ENCODE assay signal across 5 worm cellular contexts in the genomic region with DNA sequence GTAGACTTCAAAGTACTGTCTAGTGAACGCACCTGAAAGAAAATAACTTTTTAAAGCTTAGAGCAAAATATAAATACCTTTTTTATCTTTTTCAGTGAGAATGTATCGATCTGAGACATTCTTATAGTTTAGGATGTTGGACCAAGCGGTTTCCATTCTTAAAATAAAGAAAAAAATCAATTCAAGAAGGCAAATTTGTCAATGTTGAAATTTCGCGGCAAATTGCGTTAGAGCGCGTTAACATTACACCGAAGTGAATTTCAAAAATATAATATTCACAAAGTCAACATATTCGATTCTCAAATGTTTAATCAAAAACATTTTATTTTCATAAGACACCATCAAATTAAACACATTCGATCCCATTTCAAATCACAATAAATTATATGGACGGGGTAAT.
TF ChIP-seq lines count a peak whose summit lies in the region.

A gene (minus strand): TSS at position 157 of the 400 bp plus-strand sequence.

TF ChIP-seq in whole organism, L1 larva, 84 proteins besides CTCF, POLR2A, EP300 and RAD21 (continues in another document):
- TF ChIP-seq nhr-11 (tag; optimal IDR thresholded peaks at IDR 0.05; lab: Kevin White, UChicago) (no peak), isw-1 (GFP tag; IDR thresholded peaks at IDR 0.05; lab: Robert Waterston, UW) (no peak), jun-1 (tag; optimal IDR thresholded peaks at IDR 0.05; lab: Kevin White, UChicago) (no peak), sup-37 (GFP tag; optimal IDR thresholded peaks at IDR 0.05; lab: Kevin White, UChicago) (no peak), fkh-8 (tag; optimal IDR thresholded peaks at IDR 0.05; lab: Kevin White, UChicago) (no peak), zag-1 (tag; optimal IDR thresholded peaks at IDR 0.05; lab: Kevin White, UChicago) (no peak), fkh-10 (GFP tag; optimal IDR thresholded peaks at IDR 0.05; lab: Kevin White, UChicago) (no peak), tbx-2 (tag; optimal IDR thresholded peaks at IDR 0.05; lab: Kevin White, UChicago) (no peak), blmp-1 (tag; optimal IDR thresholded peaks at IDR 0.05; lab: Kevin White, UChicago) (no peak), zip-4 (GFP tag; optimal IDR thresholded peaks at IDR 0.05; lab: Kevin White, UChicago) (no peak), nhr-47 (tag; optimal IDR thresholded peaks at IDR 0.05; lab: Kevin White, UChicago) (no peak), lin-35 (GFP tag; optimal IDR thresholded peaks at IDR 0.05; lab: Kevin White, UChicago) (peak in 1 of 2 experiments; percentile 63), ces-1 (GFP tag; optimal IDR thresholded peaks at IDR 0.05; lab: Kevin White, UChicago) (no peak), elt-2 (tag; optimal IDR thresholded peaks at IDR 0.05; lab: Kevin White, UChicago) (no peak), lir-3 (tag; optimal IDR thresholded peaks at IDR 0.05; lab: Kevin White, UChicago; ENCODE audit: poor library complexity) (no peak), alr-1 (tag; optimal IDR thresholded peaks at IDR 0.05; lab: Kevin White, UChicago; ENCODE audit: borderline replicate concordance) (no peak), efl-3 (GFP tag; optimal IDR thresholded peaks at IDR 0.05; lab: Kevin White, UChicago) (no peak), F16B12.6 (tag; optimal IDR thresholded peaks at IDR 0.05; lab: Kevin White, UChicago) (no peak)

TF ChIP-seq in whole organism, L2 larva, 48 proteins besides CTCF, POLR2A, EP300 and RAD21:
- TF ChIP-seq nhr-21 (tag; optimal IDR thresholded peaks at IDR 0.05; lab: Kevin White, UChicago) (peak; percentile 9), nhr-129 (tag; optimal IDR thresholded peaks at IDR 0.05; lab: Kevin White, UChicago) (no peak)

TF ChIP-seq in whole organism, L3 larva, 47 proteins besides CTCF, POLR2A, EP300 and RAD21:
- no peak for TF ChIP-seq eor-1 (tag; optimal IDR thresholded peaks at IDR 0.05; lab: Kevin White, UChicago)
- peak; percentile 79 for TF ChIP-seq aly-2 (tag; optimal IDR thresholded peaks at IDR 0.05; lab: Kevin White, UChicago)
- no peak for TF ChIP-seq ama-1 (optimal IDR thresholded peaks at IDR 0.05; lab: Kevin White, UChicago)
- TF ChIP-seq nhr-28 (tag; optimal IDR thresholded peaks at IDR 0.05; lab: Kevin White, UChicago), result no peak
- TF ChIP-seq fkh-10 (GFP tag; optimal IDR thresholded peaks at IDR 0.05; lab: Kevin White, UChicago), result no peak
- TF ChIP-seq hmg-11 (tag; optimal IDR thresholded peaks at IDR 0.05; lab: Kevin White, UChicago), result no peak

TF ChIP-seq in whole organism, L4 larva, 104 proteins besides CTCF, POLR2A, EP300 and RAD21:
- TF ChIP-seq aha-1 (tag; lab: Kevin White, UChicago) (peak; percentile 13), snpc-4 (tag; optimal IDR thresholded peaks at IDR 0.05; lab: Kevin White, UChicago) (no peak), zag-1 (tag; optimal IDR thresholded peaks at IDR 0.05; lab: Kevin White, UChicago) (no peak), F49E8.2 (tag; optimal IDR thresholded peaks at IDR 0.05; lab: Kevin White, UChicago; ENCODE audit: borderline replicate concordance) (peak; percentile 28), ama-1 (optimal IDR thresholded peaks at IDR 0.05; lab: Kevin White, UChicago) (peak; percentile 6), nhr-77 (tag; optimal IDR thresholded peaks at IDR 0.05; lab: Kevin White, UChicago) (no peak), php-3 (GFP tag; IDR thresholded peaks at IDR 0.05; lab: Robert Waterston, UW) (no peak), hlh-11 (tag; optimal IDR thresholded peaks at IDR 0.05; lab: Kevin White, UChicago) (no peak), unc-130 (GFP tag; optimal IDR thresholded peaks at IDR 0.05; lab: Kevin White, UChicago) (no peak), T20F7.1 (GFP tag; optimal IDR thresholded peaks at IDR 0.05; lab: Kevin White, UChicago) (peak; percentile 1), dpl-1 (GFP tag; optimal IDR thresholded peaks at IDR 0.05; lab: Kevin White, UChicago) (peak; percentile 21), lin-13 (GFP tag; optimal IDR thresholded peaks at IDR 0.05; lab: Kevin White, UChicago) (no peak)

TF ChIP-seq in whole organism, young adult, 124 proteins besides CTCF, POLR2A, EP300 and RAD21:
- TF ChIP-seq hrde-1 (tag; optimal IDR thresholded peaks at IDR 0.05; lab: Kevin White, UChicago; ENCODE audit: borderline replicate concordance) (peak; percentile 37), F39B2.1 (GFP tag; IDR thresholded peaks at IDR 0.05; lab: Robert Waterston, UW) (0 out of 2 replicates have a peak, but pooled peaks have one; percentile 35), rec-8 (tag; optimal IDR thresholded peaks at IDR 0.05; lab: Kevin White, UChicago) (no peak), F52B5.7 (tag; optimal IDR thresholded peaks at IDR 0.05; lab: Kevin White, UChicago) (no peak), T07F8.4 (tag; optimal IDR thresholded peaks at IDR 0.05; lab: Kevin White, UChicago) (no peak), efl-1 (GFP tag; optimal IDR thresholded peaks at IDR 0.05; lab: Kevin White, UChicago) (peak; percentile 5)
